Fruit fly (Drosophila melanogaster) whole organism, prepupa: ENCODE results near the gene AIMP2.

Experiments
- Blimp-1 ChIP-seq: fragments of 200-800 bp; sonication (Bioruptor generic); optimal IDR thresholded peaks from 3 replicates; lab custom pipeline; 2017; ENCODE audit warnings: missing biosample characterization, missing genetic modification characterization, mild to moderate bottlenecking, moderate library complexity, missing genetic modification reagents
- CG15336 ChIP-seq: fragments of 200-800 bp; sonication (Bioruptor generic); IDR thresholded peaks from 2 replicates; pipeline ENCODE4 v1.3.6; 2022; ENCODE audit warnings: missing biosample characterization, missing genetic modification characterization
- CG1621 ChIP-seq: fragments of 200-800 bp; sonication (Bioruptor generic); optimal IDR thresholded peaks from 3 replicates; lab custom pipeline; 2018; ENCODE audit warnings: missing biosample characterization, mild to moderate bottlenecking, missing genetic modification characterization
- CG6163 ChIP-seq: fragments of 200-800 bp; sonication (Bioruptor generic); IDR thresholded peaks from 3 replicates; pipeline ENCODE4 v1.3.6; 2022; ENCODE audit warnings: missing biosample characterization, missing genetic modification characterization
- CG6276 ChIP-seq: fragments of 200-800 bp; sonication (Bioruptor generic); optimal IDR thresholded peaks from 2 replicates; lab custom pipeline; 2017; ENCODE audit warnings: missing biosample characterization, mild to moderate bottlenecking, missing genetic modification characterization
- CG6808 ChIP-seq: fragments of 200-800 bp; sonication (Bioruptor generic); optimal IDR thresholded peaks from 3 replicates; lab custom pipeline; 2017; ENCODE audit warnings: missing biosample characterization, missing genetic modification characterization, mild to moderate bottlenecking, moderate library complexity, missing genetic modification reagents
- CG7368 ChIP-seq: fragments of 200-800 bp; sonication (Bioruptor generic); optimal IDR thresholded peaks from 3 replicates; lab custom pipeline; 2016; ENCODE audit warnings: missing biosample characterization, missing genetic modification characterization
- CG8119 ChIP-seq: fragments of 200-800 bp; sonication (Bioruptor generic); IDR thresholded peaks from 3 replicates; pipeline ENCODE4 v1.3.6; 2022; ENCODE audit warnings: missing biosample characterization, missing genetic modification characterization
- CG8632 ChIP-seq: fragments of 200-800 bp; sonication (Bioruptor generic); optimal IDR thresholded peaks from 3 replicates; lab custom pipeline; 2016; ENCODE audit warnings: missing biosample characterization, missing genetic modification characterization
- Eip78C ChIP-seq: fragments of 200-800 bp; sonication (Bioruptor generic); peaks from one replicate; lab custom pipeline; 2016; ENCODE audit warnings: missing biosample characterization, missing genetic modification characterization
- Eip93F ChIP-seq: fragments of 200-800 bp; sonication (Bioruptor generic); optimal IDR thresholded peaks from 2 replicates; lab custom pipeline; 2016; ENCODE audit warnings: missing biosample characterization, mild to moderate bottlenecking, missing genetic modification characterization
- Gug ChIP-seq: fragments of 200-800 bp; sonication (Bioruptor generic); IDR thresholded peaks from 2 replicates; pipeline ENCODE4 v1.3.6; 2022; ENCODE audit warnings: missing biosample characterization, missing genetic modification characterization
- Hr38 ChIP-seq: sonication (Bioruptor generic); optimal IDR thresholded peaks from 2 replicates; lab custom pipeline; 2016; ENCODE audit warnings: missing biosample characterization, missing genetic modification characterization
- Hr39 ChIP-seq: fragments of 200-800 bp; sonication (Bioruptor generic); optimal IDR thresholded peaks from 2 replicates; lab custom pipeline; 2016; ENCODE audit warnings: missing biosample characterization, missing genetic modification characterization
- Hr4 ChIP-seq: fragments of 200-800 bp; sonication (Bioruptor generic); optimal IDR thresholded peaks from 3 replicates; lab custom pipeline; 2016; ENCODE audit warnings: missing biosample characterization, missing genetic modification characterization
- Lpt ChIP-seq: fragments of 200-800 bp; sonication (Bioruptor generic); optimal IDR thresholded peaks from 3 replicates; lab custom pipeline; 2016; ENCODE audit warnings: missing biosample characterization, missing genetic modification characterization
- Met ChIP-seq: fragments of 200-800 bp; sonication (Bioruptor generic); optimal IDR thresholded peaks from 3 replicates; lab custom pipeline; 2016; ENCODE audit warnings: missing biosample characterization, missing genetic modification characterization
- OdsH ChIP-seq: fragments of 200-800 bp; sonication (Bioruptor generic); optimal IDR thresholded peaks from 3 replicates; lab custom pipeline; 2016; ENCODE audit warnings: missing biosample characterization, missing genetic modification characterization
- Smox ChIP-seq: fragments of 200-800 bp; sonication (Bioruptor generic); optimal IDR thresholded peaks from 3 replicates; lab custom pipeline; 2016; ENCODE audit warnings: missing biosample characterization, missing genetic modification characterization
- Sox102F ChIP-seq: fragments of 200-800 bp; sonication (Bioruptor generic); optimal IDR thresholded peaks from 2 replicates; lab custom pipeline; 2016; ENCODE audit warnings: missing biosample characterization, mild to moderate bottlenecking, missing genetic modification characterization
- Sox14 ChIP-seq: fragments of 200-800 bp; sonication (Bioruptor generic); optimal IDR thresholded peaks from 3 replicates; lab custom pipeline; 2016; ENCODE audit warnings: missing biosample characterization, missing genetic modification characterization
- Sox15 ChIP-seq: fragments of 200-800 bp; sonication (Bioruptor generic); optimal IDR thresholded peaks from 3 replicates; lab custom pipeline; 2016; ENCODE audit warnings: missing biosample characterization, missing genetic modification characterization
- achi ChIP-seq: fragments of 200-800 bp; sonication (Bioruptor generic); optimal IDR thresholded peaks from 3 replicates; lab custom pipeline; 2016; ENCODE audit warnings: missing biosample characterization, missing genetic modification characterization
- cyc ChIP-seq: fragments of 200-800 bp; sonication (Bioruptor generic); optimal IDR thresholded peaks from 3 replicates; lab custom pipeline; 2016; ENCODE audit warnings: missing biosample characterization, missing genetic modification characterization
- dac ChIP-seq: fragments of 200-800 bp; sonication (Bioruptor generic); optimal IDR thresholded peaks from 2 replicates; lab custom pipeline; 2017; ENCODE audit warnings: missing biosample characterization, mild to moderate bottlenecking, missing genetic modification characterization
- eg ChIP-seq: fragments of 200-800 bp; sonication (Bioruptor generic); IDR thresholded peaks from 3 replicates; pipeline ENCODE4 v1.3.6; 2022; ENCODE audit warnings: missing biosample characterization, missing genetic modification characterization
- esn ChIP-seq: fragments of 200-800 bp; sonication (Bioruptor generic); optimal IDR thresholded peaks from 2 replicates; lab custom pipeline; 2016; ENCODE audit warnings: missing biosample characterization, mild to moderate bottlenecking, missing genetic modification characterization, moderate library complexity
- fd59A ChIP-seq: fragments of 200-800 bp; sonication (Bioruptor generic); optimal IDR thresholded peaks from 2 replicates; lab custom pipeline; 2017; ENCODE audit warnings: missing biosample characterization, mild to moderate bottlenecking, missing genetic modification characterization, missing genetic modification reagents
- fd85E ChIP-seq: fragments of 200-800 bp; sonication (Bioruptor generic); optimal IDR thresholded peaks from 3 replicates; lab custom pipeline; 2016; ENCODE audit warnings: missing biosample characterization, missing genetic modification characterization
- fkh ChIP-seq: fragments of 200-800 bp; sonication (Bioruptor generic); optimal IDR thresholded peaks from 3 replicates; lab custom pipeline; 2017; ENCODE audit warnings: missing biosample characterization, mild to moderate bottlenecking, missing genetic modification characterization, moderate library complexity
- net ChIP-seq: fragments of 200-800 bp; sonication (Bioruptor generic); optimal IDR thresholded peaks from 3 replicates; lab custom pipeline; 2016; ENCODE audit warnings: missing biosample characterization, missing genetic modification characterization
- salr ChIP-seq, 2 experiments: fragments of 200-800 bp; sonication (Bioruptor generic); optimal IDR thresholded peaks; 3 replicates each; lab custom pipeline; 2016 to 2018; ENCODE audit warnings: missing biosample characterization in 2 of 2, missing genetic modification characterization in 2 of 2, mild to moderate bottlenecking in 1 of 2
- svp ChIP-seq: fragments of 200-800 bp; sonication (Bioruptor generic); peaks from one replicate; lab custom pipeline; 2016; ENCODE audit warnings: missing biosample characterization, missing genetic modification characterization
- topi ChIP-seq: fragments of 200-800 bp; sonication (Bioruptor generic); optimal IDR thresholded peaks from 3 replicates; lab custom pipeline; 2016; ENCODE audit warnings: missing biosample characterization, missing genetic modification characterization
- vri ChIP-seq: fragments of 200-800 bp; sonication (Bioruptor generic); optimal IDR thresholded peaks from 3 replicates; lab custom pipeline; 2016; ENCODE audit warnings: missing biosample characterization, mild to moderate bottlenecking, missing genetic modification characterization

AIMP2 gene

dm6 chr3L:15540682-15541081 lies 42.8 kb upstream of the AIMP2 start:
- TF ChIP-seq CG6808 (GFP tag; lab: Kevin White, UChicago) (no peak), Hr4 (no peak), dac (GFP tag; lab: Kevin White, UChicago) (no peak), net (GFP tag; lab: Kevin White, UChicago) (no peak), Eip78C (GFP tag; lab: Kevin White, UChicago) (peak; percentile 63), salr (GFP tag; optimal IDR thresholded peaks at IDR 0.05; lab: Kevin White, UChicago) (no peak), CG7368 (GFP tag; lab: Kevin White, UChicago) (no peak), Smox (no peak), CG6276 (peak; percentile 42), CG8632 (GFP tag; lab: Kevin White, UChicago) (no peak), Gug (GFP tag; lab: Robert Waterston, UW) (no peak), eg (GFP tag; lab: Robert Waterston, UW) (peak; percentile 41; the same call in 1 of the 3 replicates), Lpt (no peak), esn (GFP tag; lab: Kevin White, UChicago) (no peak), cyc (GFP tag; lab: Kevin White, UChicago) (no peak), fd85E (no peak), CG6163 (GFP tag; lab: Robert Waterston, UW) (no peak), CG8119 (peak; percentile 64; the same call in 2 of the 3 replicates), Sox102F (GFP tag; lab: Kevin White, UChicago) (no peak)

dm6 chr3L:15541281-15541680 lies 42.2 kb upstream of the AIMP2 start:
- TF ChIP-seq Sox15, result no peak
- TF ChIP-seq Hr38 (GFP tag; lab: Kevin White, UChicago), result no peak
- TF ChIP-seq Eip93F (GFP tag; lab: Kevin White, UChicago), result no peak
- TF ChIP-seq CG1621 (tag; lab: Kevin White, UChicago), result no peak
- TF ChIP-seq CG6276, result no peak
- no peak for TF ChIP-seq Sox102F (GFP tag; lab: Kevin White, UChicago)
- no peak for TF ChIP-seq topi (GFP tag; lab: Kevin White, UChicago)
- TF ChIP-seq Eip78C (GFP tag; lab: Kevin White, UChicago), result no peak
- no peak for TF ChIP-seq Gug (GFP tag; lab: Robert Waterston, UW)
- no peak for TF ChIP-seq CG15336 (GFP tag; lab: Robert Waterston, UW)
- TF ChIP-seq Met (GFP tag; lab: Kevin White, UChicago), result no peak

dm6 chr3L:15543049-15543448 lies 40.4 kb upstream of the AIMP2 start:
- TF ChIP-seq Smox (no peak), Blimp-1 (peak; percentile 55)

dm6 chr3L:15543467-15543866 lies 40.0 kb upstream of the AIMP2 start:
- TF ChIP-seq Hr39 (GFP tag; lab: Kevin White, UChicago) (no peak), Sox14 (no peak), Met (GFP tag; lab: Kevin White, UChicago) (no peak), cyc (GFP tag; lab: Kevin White, UChicago) (no peak), OdsH (no peak), CG15336 (GFP tag; lab: Robert Waterston, UW) (peak; percentile 27; the same call in 1 of the 2 replicates), fd59A (no peak), Smox (no peak), CG1621 (tag; lab: Kevin White, UChicago) (no peak), fkh (no peak), svp (GFP tag; lab: Kevin White, UChicago) (no peak), vri (GFP tag; lab: Kevin White, UChicago) (peak; percentile 24), Eip78C (GFP tag; lab: Kevin White, UChicago) (peak; percentile 53), CG8119 (0 out of 3 replicates have a peak, but pooled peaks have one; percentile 40), achi (GFP tag; lab: Kevin White, UChicago) (no peak)
